Worm (Caenorhabditis elegans): ENCODE results near the gene srt-31.

srt-31 gene

DNA sequence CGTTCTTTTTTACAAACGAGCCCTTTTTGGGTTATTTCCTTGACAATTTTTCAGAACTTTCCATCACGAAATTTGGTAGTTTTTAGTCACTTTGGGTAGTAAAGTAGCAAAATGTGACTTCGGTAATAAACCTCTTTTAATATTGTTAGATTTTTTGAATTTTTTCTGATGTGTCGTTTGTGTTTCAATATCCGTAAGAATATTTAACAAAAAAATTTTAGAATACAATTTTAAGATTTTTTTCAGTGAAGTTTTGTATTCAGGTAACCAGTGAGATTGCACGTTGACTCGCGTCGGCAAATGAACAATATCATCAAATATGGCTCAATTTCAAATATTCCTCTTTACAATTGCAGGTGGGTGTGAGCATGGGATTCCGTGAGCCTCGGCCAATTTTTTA, at the start of gene srt-31:
TSS of gene srt-31 (plus strand) at position 301 of the 400 bp plus-strand sequence.
- TF ChIP-seq unc-130 (GFP tag; optimal IDR thresholded peaks at IDR 0.05) = no peak
- no peak for TF ChIP-seq rcor-1 (GFP tag; IDR thresholded peaks at IDR 0.05)
- no peak for TF ChIP-seq T26A5.8 (tag; optimal IDR thresholded peaks at IDR 0.05)
- TF ChIP-seq lag-1 (GFP tag; IDR thresholded peaks at IDR 0.05) = no peak
- no peak for TF ChIP-seq C17E4.6 (GFP tag; IDR thresholded peaks at IDR 0.05)
- no peak for TF ChIP-seq Y56A3A.18 (GFP tag; IDR thresholded peaks at IDR 0.05)
- TF ChIP-seq ceh-27 (GFP tag; optimal IDR thresholded peaks at IDR 0.05) = no peak
- TF ChIP-seq ztf-25 (GFP tag; IDR thresholded peaks at IDR 0.05) = no peak
- no peak for TF ChIP-seq F57A8.1 (GFP tag; optimal IDR thresholded peaks at IDR 0.05)
- TF ChIP-seq lin-54 (GFP tag; optimal IDR thresholded peaks at IDR 0.05) = no peak
- no peak for TF ChIP-seq lin-26 (GFP tag; IDR thresholded peaks at IDR 0.05)
- TF ChIP-seq madf-10 (tag; optimal IDR thresholded peaks at IDR 0.05) = no peak
- no peak for TF ChIP-seq F22D6.2 (tag; optimal IDR thresholded peaks at IDR 0.05)
- no peak for TF ChIP-seq sdz-38 (tag; optimal IDR thresholded peaks at IDR 0.05)
- TF ChIP-seq lin-40 (tag; optimal IDR thresholded peaks at IDR 0.05) = no peak
- no peak for TF ChIP-seq K12H6.12 (tag; optimal IDR thresholded peaks at IDR 0.05)
- no peak for TF ChIP-seq ekl-4 (GFP tag; IDR thresholded peaks at IDR 0.05)

- no peak for TF ChIP-seq ztf-22 (GFP tag; optimal IDR thresholded peaks at IDR 0.05)
- TF ChIP-seq Y79H2A.3 (GFP tag; conservative IDR thresholded peaks at IDR 0.05) = no peak
- TF ChIP-seq lsl-1 (GFP tag; optimal IDR thresholded peaks at IDR 0.05) = no peak
- no peak for TF ChIP-seq lag-1 (GFP tag; IDR thresholded peaks at IDR 0.05)
- no peak for TF ChIP-seq dpff-1 (tag; optimal IDR thresholded peaks at IDR 0.05)
- TF ChIP-seq Y53F4B.3 (GFP tag; IDR thresholded peaks at IDR 0.05) = no peak
- no peak for TF ChIP-seq madf-8 (GFP tag; conservative IDR thresholded peaks at IDR 0.05)
- no peak for TF ChIP-seq lin-26 (GFP tag; IDR thresholded peaks at IDR 0.05)
- TF ChIP-seq athp-1 (tag; optimal IDR thresholded peaks at IDR 0.05) = no peak
- TF ChIP-seq sdz-38 (tag; optimal IDR thresholded peaks at IDR 0.05) = no peak
- TF ChIP-seq repo-1 (tag; optimal IDR thresholded peaks at IDR 0.05) = no peak
- no peak for TF ChIP-seq ceh-58 (GFP tag; IDR thresholded peaks at IDR 0.05)
- no peak for TF ChIP-seq egrh-3 (GFP tag; IDR thresholded peaks at IDR 0.05)
- no peak for TF ChIP-seq xnd-1 (tag; optimal IDR thresholded peaks at IDR 0.05)
- no peak for TF ChIP-seq ekl-4 (GFP tag; IDR thresholded peaks at IDR 0.05)
- no peak for TF ChIP-seq attf-6 (GFP tag; IDR thresholded peaks at IDR 0.05)
- no peak for TF ChIP-seq sptf-2 (GFP tag; optimal IDR thresholded peaks at IDR 0.05)
These were observed 48.5 kb upstream of the srt-31 start, which contains the start of gene B0554.5 for ce11 chrV:424140-424539. B0554.5 (plus strand) TSS chrV:424440.

ce11 chrV:428844-429243, 43.8 kb upstream of the srt-31 start, which contains the start of gene B0554.4:
B0554.4 (plus strand) TSS chrV:429144.
- TF ChIP-seq lin-40 (tag; optimal IDR thresholded peaks at IDR 0.05) = no peak
- TF ChIP-seq nhr-27 (tag; optimal IDR thresholded peaks at IDR 0.05) = no peak
- TF ChIP-seq repo-1 (tag; optimal IDR thresholded peaks at IDR 0.05) = no peak
- TF ChIP-seq nhr-179 (tag; optimal IDR thresholded peaks at IDR 0.05) = no peak
- TF ChIP-seq egrh-3 (GFP tag; IDR thresholded peaks at IDR 0.05) = no peak
- no peak for TF ChIP-seq B0019.2 (GFP tag; conservative IDR thresholded peaks at IDR 0.05)
- TF ChIP-seq rec-8 (tag; optimal IDR thresholded peaks at IDR 0.05) = no peak

DNA sequence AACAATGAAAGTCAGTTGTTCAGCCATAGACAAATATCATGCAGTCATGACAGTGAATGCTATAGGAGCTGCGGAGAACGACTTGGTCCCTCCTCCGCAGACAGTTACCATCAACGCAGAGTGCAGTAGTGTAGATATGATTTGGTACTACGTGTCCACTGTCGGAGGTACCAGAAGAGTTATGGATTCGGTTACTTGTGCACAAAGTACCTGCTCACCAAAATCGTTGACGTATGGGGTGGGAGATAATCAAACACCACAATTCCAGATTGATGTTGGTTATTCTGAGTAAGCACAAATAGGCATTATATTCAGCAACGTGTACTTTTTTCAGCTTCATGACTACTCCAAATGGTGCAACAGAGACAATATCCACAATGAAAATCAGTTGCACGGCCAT, 39.7 kb upstream of the srt-31 start:
- no peak for TF ChIP-seq C17E4.6 (GFP tag; IDR thresholded peaks at IDR 0.05)
